Worm (Caenorhabditis elegans) whole organism, L2 larva: Measurements from ENCODE around the gene gcy-5.

Source experiments
- ceh-82 ChIP-seq: fragments of 150-350 bp; optimal IDR thresholded peaks from 2 replicates; lab custom pipeline; 2014; ENCODE audit warnings: missing biosample characterization, missing genetic modification characterization
- elt-3 ChIP-seq: sonication (generic microtip); optimal IDR thresholded peaks from 2 replicates; lab custom pipeline; 2017; ENCODE audit warnings: missing biosample characterization, missing genetic modification characterization
- lin-13 ChIP-seq: fragments of 150-350 bp; optimal IDR thresholded peaks from 2 replicates; lab custom pipeline; 2014; ENCODE audit warnings: missing biosample characterization, missing genetic modification reagents, missing genetic modification characterization
- nhr-10 ChIP-seq: sonication (generic microtip); optimal IDR thresholded peaks from 2 replicates; lab custom pipeline; 2017; ENCODE audit warnings: missing biosample characterization, missing genetic modification characterization
- nhr-237 ChIP-seq: fragments of 150-350 bp; optimal IDR thresholded peaks from 2 replicates; lab custom pipeline; 2014; ENCODE audit warnings: missing biosample characterization, missing genetic modification characterization
- nhr-6 ChIP-seq: fragments of 150-350 bp; optimal IDR thresholded peaks from 2 replicates; lab custom pipeline; 2014; ENCODE audit warnings: missing biosample characterization, missing genetic modification characterization
- sma-3 ChIP-seq: sonication (generic microtip); optimal IDR thresholded peaks from 2 replicates; lab custom pipeline; 2016; ENCODE audit warnings: missing genetic modification reagents, missing genetic modification characterization, missing compliant biosample characterization
- unc-55 ChIP-seq: fragments of 150-350 bp; sonication (generic microtip); optimal IDR thresholded peaks from 3 replicates; lab custom pipeline; 2014; ENCODE audit warnings: missing biosample characterization, missing genetic modification reagents, missing genetic modification characterization
- ztf-4 ChIP-seq: fragments of 150-350 bp; optimal IDR thresholded peaks from 2 replicates; lab custom pipeline; 2014; ENCODE audit warnings: missing biosample characterization, missing genetic modification characterization

DNA sequence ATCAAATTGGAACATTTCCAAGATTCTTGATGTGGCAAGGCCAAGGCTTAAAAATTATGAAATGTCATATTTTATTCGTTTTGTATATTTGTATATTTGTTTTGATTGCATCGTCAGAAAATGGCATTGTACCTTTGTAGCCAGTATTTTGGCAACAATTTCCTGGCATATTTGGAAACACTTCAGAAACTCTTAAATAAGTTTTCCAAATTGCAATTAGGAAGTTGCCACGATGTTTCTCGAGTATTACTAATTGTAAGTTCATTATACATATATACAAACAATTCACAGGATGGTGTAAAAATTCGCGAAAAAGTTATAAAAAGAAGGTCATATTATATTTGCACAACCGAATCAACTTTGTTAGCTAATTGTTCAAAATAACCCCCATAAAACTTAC lies 767 bp downstream of the gcy-5 start, which contains the start of gene idpp-8:
- TF ChIP-seq nhr-237, result no peak
- no peak for TF ChIP-seq nhr-6 (tag; lab: Kevin White, UChicago)
- TF ChIP-seq unc-55 (GFP tag; lab: Kevin White, UChicago), result no peak
- TF ChIP-seq sma-3, result no peak
- TF ChIP-seq ztf-4 (tag; lab: Kevin White, UChicago), result no peak
- TF ChIP-seq nhr-10 (tag; lab: Kevin White, UChicago), result no peak
- TF ChIP-seq ceh-82 (tag; lab: Kevin White, UChicago), result no peak
- TF ChIP-seq lin-13 (GFP tag; lab: Kevin White, UChicago), result no peak
- no peak for TF ChIP-seq elt-3 (tag; lab: Kevin White, UChicago)
